Fruit fly (Drosophila melanogaster) whole organism, embryonic: ENCODE results near the gene CG33191.
A peak's percentile ranks its signal among the peaks of the same experiment; 100 is the strongest.

Experiments
- CG11456 ChIP-seq: fragments of 200-800 bp; sonication (Bioruptor generic); IDR thresholded peaks from 3 replicates; pipeline ENCODE4 v1.3.6; 2022; ENCODE audit warnings: missing biosample characterization, missing genetic modification characterization
- CG11723 ChIP-seq: fragments of 200-800 bp; sonication (Bioruptor generic); optimal IDR thresholded peaks from 2 replicates; lab custom pipeline; 2017; ENCODE audit warnings: missing biosample characterization, mild to moderate bottlenecking, missing genetic modification characterization
- CG13123 ChIP-seq: fragments of 200-800 bp; sonication (Bioruptor generic); optimal IDR thresholded peaks from 2 replicates; lab custom pipeline; 2016; ENCODE audit warnings: missing biosample characterization, missing genetic modification characterization
- CG13296 ChIP-seq: fragments of 200-800 bp; sonication (Bioruptor generic); optimal IDR thresholded peaks from 3 replicates; lab custom pipeline; 2018; ENCODE audit warnings: missing biosample characterization, mild to moderate bottlenecking, missing genetic modification characterization
- CG14014 ChIP-seq: fragments of 200-800 bp; sonication (Bioruptor generic); IDR thresholded peaks from 2 replicates; pipeline ENCODE4 v1.3.6; 2022; ENCODE audit warnings: missing biosample characterization, missing genetic modification characterization
- CG14441 ChIP-seq: fragments of 200-800 bp; sonication (Bioruptor generic); IDR thresholded peaks from 2 replicates; pipeline ENCODE4 v1.3.6; 2022; ENCODE audit warnings: missing biosample characterization, missing genetic modification characterization
- CG17802 ChIP-seq: fragments of 200-800 bp; sonication (Bioruptor generic); optimal IDR thresholded peaks from 2 replicates; lab custom pipeline; 2018; ENCODE audit warnings: missing biosample characterization, mild to moderate bottlenecking, missing genetic modification characterization, moderate library complexity
- CG18599 ChIP-seq: fragments of 200-800 bp; sonication (Bioruptor generic); optimal IDR thresholded peaks from 3 replicates; lab custom pipeline; 2017; ENCODE audit warnings: missing biosample characterization, missing genetic modification characterization, mild to moderate bottlenecking, moderate library complexity, missing genetic modification reagents
- CG2875 ChIP-seq: fragments of 200-800 bp; sonication (Bioruptor generic); optimal IDR thresholded peaks from 2 replicates; lab custom pipeline; 2017; ENCODE audit warnings: missing biosample characterization, mild to moderate bottlenecking, missing genetic modification characterization, missing genetic modification reagents
- CG2889 ChIP-seq: fragments of 200-800 bp; sonication (Bioruptor generic); IDR thresholded peaks from 3 replicates; pipeline ENCODE4 v1.3.6; 2022; ENCODE audit warnings: missing biosample characterization, missing genetic modification characterization
- CG4328 ChIP-seq: fragments of 200-800 bp; sonication (Bioruptor generic); optimal IDR thresholded peaks from 3 replicates; lab custom pipeline; 2017; ENCODE audit warnings: missing biosample characterization, missing genetic modification reagents, missing genetic modification characterization
- CG4707 ChIP-seq: fragments of 200-800 bp; sonication (Bioruptor generic); optimal IDR thresholded peaks from 2 replicates; lab custom pipeline; 2018; ENCODE audit warnings: missing biosample characterization, mild to moderate bottlenecking, missing genetic modification characterization, moderate library complexity
- CG8281 ChIP-seq: fragments of 200-800 bp; sonication (Bioruptor generic); optimal IDR thresholded peaks from 2 replicates; lab custom pipeline; 2018; ENCODE audit warnings: missing biosample characterization, mild to moderate bottlenecking, missing genetic modification characterization, moderate library complexity
- CG8478 ChIP-seq: fragments of >200 bp; optimal IDR thresholded peaks from 2 replicates; lab custom pipeline; 2018
- CG9817 ChIP-seq: fragments of 200-800 bp; sonication (Bioruptor generic); optimal IDR thresholded peaks from 2 replicates; lab custom pipeline; 2018; ENCODE audit warnings: missing biosample characterization, mild to moderate bottlenecking, missing genetic modification characterization, moderate library complexity
- CrebB ChIP-seq: fragments of 200-800 bp; sonication (Bioruptor generic); optimal IDR thresholded peaks from 3 replicates; lab custom pipeline; 2018; ENCODE audit warnings: missing biosample characterization, mild to moderate bottlenecking, missing genetic modification characterization
- Dp ChIP-seq: fragments of 200-800 bp; sonication (Bioruptor generic); optimal IDR thresholded peaks from 2 replicates; lab custom pipeline; 2018; ENCODE audit warnings: missing biosample characterization, mild to moderate bottlenecking, missing genetic modification characterization, moderate library complexity
- Eip74EF ChIP-seq, 2 experiments: fragments of 200-800 bp in 1 of 2; fragments of >200 bp in 1 of 2; sonication (Bioruptor generic) in 1 of 2; optimal IDR thresholded peaks; 2 replicates each; lab custom pipeline; 2017 to 2019; ENCODE audit warnings: missing biosample characterization in 2 of 2, missing genetic modification characterization in 2 of 2, mild to moderate bottlenecking in 1 of 2, moderate library complexity in 1 of 2
- Elba2 ChIP-seq: fragments of 200-800 bp; sonication (Bioruptor generic); optimal IDR thresholded peaks from 3 replicates; lab custom pipeline; 2016; ENCODE audit warnings: missing biosample characterization, missing genetic modification characterization
- GATAe ChIP-seq: fragments of 200-800 bp; sonication (Bioruptor generic); conservative IDR thresholded peaks from 2 replicates; pipeline ENCODE4 v1.3.6; 2022; ENCODE audit warnings: missing biosample characterization, missing genetic modification characterization
- Hmr ChIP-seq: fragments of 200-800 bp; sonication (Bioruptor generic); optimal IDR thresholded peaks from 3 replicates; lab custom pipeline; 2017; ENCODE audit warnings: mild to moderate bottlenecking, missing biosample characterization, missing genetic modification reagents, missing genetic modification characterization
- Hr51 ChIP-seq, 2 experiments: fragments of 200-800 bp; sonication (Bioruptor generic); optimal IDR thresholded peaks; 2 replicates in 1 of 2; 3 replicates in 1 of 2; lab custom pipeline; 2016 to 2018; ENCODE audit warnings: missing biosample characterization in 2 of 2, missing genetic modification characterization in 2 of 2, mild to moderate bottlenecking in 1 of 2, moderate library complexity in 1 of 2
- Hsf ChIP-seq: fragments of 200-800 bp; sonication (Bioruptor generic); optimal IDR thresholded peaks from 3 replicates; lab custom pipeline; 2016; ENCODE audit warnings: missing biosample characterization, missing genetic modification characterization
- Lim3 ChIP-seq: fragments of 200-800 bp; sonication (Bioruptor generic); IDR thresholded peaks from 2 replicates; pipeline ENCODE4 v1.3.6; 2022; ENCODE audit warnings: missing biosample characterization, missing genetic modification characterization
- NC2α ChIP-seq: fragments of 200-800 bp; sonication (Bioruptor generic); optimal IDR thresholded peaks from 2 replicates; lab custom pipeline; 2016; ENCODE audit warnings: missing biosample characterization, missing genetic modification characterization
- Nf-YA ChIP-seq: fragments of 200-800 bp; sonication (Bioruptor generic); IDR thresholded peaks from 2 replicates; pipeline ENCODE4 v1.3.6; 2022; ENCODE audit warnings: missing biosample characterization, missing genetic modification characterization
- Scr ChIP-seq: fragments of 200-800 bp; sonication (Bioruptor generic); IDR thresholded peaks from 2 replicates; pipeline ENCODE4 v1.3.6; 2022; ENCODE audit warnings: missing biosample characterization, missing genetic modification characterization; ENCODE audit not compliant: partially characterized antibody
- Spps ChIP-seq: fragments of 200-800 bp; sonication (Bioruptor generic); optimal IDR thresholded peaks from 2 replicates; lab custom pipeline; 2018; ENCODE audit warnings: missing biosample characterization, mild to moderate bottlenecking, missing genetic modification characterization
- Usf ChIP-seq: fragments of 200-800 bp; sonication (Bioruptor generic); optimal IDR thresholded peaks from 2 replicates; lab custom pipeline; 2017; ENCODE audit warnings: missing genotype, missing biosample characterization, missing genetic modification characterization
- Vsx1 ChIP-seq: fragments of 200-800 bp; sonication (Bioruptor generic); optimal IDR thresholded peaks from 2 replicates; lab custom pipeline; 2017; ENCODE audit warnings: missing biosample characterization, mild to moderate bottlenecking, missing genetic modification characterization, missing genetic modification reagents
- abd-A ChIP-seq: fragments of 200-800 bp; sonication (Bioruptor generic); optimal IDR thresholded peaks from 3 replicates; lab custom pipeline; 2019; ENCODE audit warnings: missing biosample characterization, mild to moderate bottlenecking, missing genetic modification characterization, moderate library complexity
- ara ChIP-seq: fragments of 200-800 bp; sonication (Bioruptor generic); IDR thresholded peaks from 2 replicates; pipeline ENCODE4 v1.3.6; 2022; ENCODE audit warnings: missing biosample characterization, missing genetic modification characterization
- bsh ChIP-seq, 2 experiments: fragments of 200-800 bp; sonication (Bioruptor generic); optimal IDR thresholded peaks; 2 replicates each; lab custom pipeline; 2017 to 2018; ENCODE audit warnings: mild to moderate bottlenecking in 2 of 2, missing biosample characterization in 2 of 2, missing genetic modification characterization in 2 of 2, moderate library complexity in 1 of 2
- chn ChIP-seq: fragments of 200-800 bp; sonication (Bioruptor generic); optimal IDR thresholded peaks from 2 replicates; lab custom pipeline; 2016; ENCODE audit warnings: missing biosample characterization, missing genetic modification characterization
- dmrt11E ChIP-seq: fragments of 200-800 bp; sonication (Bioruptor generic); optimal IDR thresholded peaks from 3 replicates; lab custom pipeline; 2018; ENCODE audit warnings: missing biosample characterization, mild to moderate bottlenecking, missing genetic modification characterization, moderate library complexity
- esg ChIP-seq: fragments of 200-800 bp; sonication (Bioruptor generic); conservative IDR thresholded peaks from 2 replicates; pipeline ENCODE4 v1.3.6; 2022; ENCODE audit warnings: missing biosample characterization, missing genetic modification characterization
- ewg ChIP-seq: fragments of 200-800 bp; sonication (Bioruptor generic); optimal IDR thresholded peaks from 3 replicates; lab custom pipeline; 2017; ENCODE audit warnings: mild to moderate bottlenecking, missing biosample characterization, missing genetic modification reagents, missing genetic modification characterization
- gcm ChIP-seq: fragments of 200-800 bp; sonication (Bioruptor generic); optimal IDR thresholded peaks from 2 replicates; lab custom pipeline; 2019; ENCODE audit warnings: missing biosample characterization, mild to moderate bottlenecking, missing genetic modification characterization, moderate library complexity
- hth ChIP-seq: fragments of >200 bp; optimal IDR thresholded peaks from 2 replicates; lab custom pipeline; 2017; ENCODE audit warnings: inconsistent platforms
- insv ChIP-seq, 2 experiments: fragments of 200-800 bp; sonication (Bioruptor generic); optimal IDR thresholded peaks; 3 replicates each; lab custom pipeline; 2016 to 2018; ENCODE audit warnings: missing biosample characterization in 2 of 2, missing genetic modification characterization in 2 of 2
- jigr1 ChIP-seq: fragments of 200-800 bp; sonication (Bioruptor generic); IDR thresholded peaks from 3 replicates; pipeline ENCODE4 v1.3.6; 2022; ENCODE audit warnings: missing biosample characterization, missing genetic modification characterization
- nerfin-1 ChIP-seq: fragments of 200-800 bp; sonication (Bioruptor generic); optimal IDR thresholded peaks from 3 replicates; lab custom pipeline; 2019; ENCODE audit warnings: missing biosample characterization, mild to moderate bottlenecking, missing genetic modification characterization, moderate library complexity
- nom ChIP-seq: fragments of 200-800 bp; sonication (Bioruptor generic); optimal IDR thresholded peaks from 2 replicates; lab custom pipeline; 2017; ENCODE audit warnings: missing biosample characterization, missing genetic modification characterization, mild to moderate bottlenecking, moderate library complexity, missing genetic modification reagents
- ranshi ChIP-seq: fragments of 200-800 bp; sonication (Bioruptor generic); IDR thresholded peaks from 2 replicates; pipeline ENCODE4 v1.3.6; 2022; ENCODE audit warnings: missing biosample characterization, missing genetic modification characterization
- row ChIP-seq: fragments of 200-800 bp; sonication (Bioruptor generic); IDR thresholded peaks from 3 replicates; pipeline ENCODE4 v1.3.6; 2022; ENCODE audit warnings: missing biosample characterization, missing genetic modification characterization
- sens-2 ChIP-seq: fragments of 200-800 bp; sonication (Bioruptor generic); IDR thresholded peaks from 2 replicates; pipeline ENCODE4 v1.3.6; 2022; ENCODE audit warnings: missing biosample characterization, missing genetic modification characterization
- slou ChIP-seq: fragments of 200-800 bp; sonication (Bioruptor generic); optimal IDR thresholded peaks from 3 replicates; lab custom pipeline; 2016; ENCODE audit warnings: missing biosample characterization, missing genetic modification characterization
- slp2 ChIP-seq: fragments of 200-800 bp; sonication (Bioruptor generic); optimal IDR thresholded peaks from 2 replicates; lab custom pipeline; 2016; ENCODE audit warnings: missing biosample characterization, missing genetic modification characterization
- tna ChIP-seq: fragments of 200-800 bp; sonication (Bioruptor generic); IDR thresholded peaks from 2 replicates; pipeline ENCODE4 v1.3.6; 2022; ENCODE audit warnings: missing biosample characterization, missing genetic modification characterization; ENCODE audit not compliant: partially characterized antibody
- unpg ChIP-seq: fragments of 200-800 bp; sonication (Bioruptor generic); optimal IDR thresholded peaks from 3 replicates; lab custom pipeline; 2018; ENCODE audit warnings: missing biosample characterization, mild to moderate bottlenecking, missing genetic modification characterization, moderate library complexity

The CG33191 gene

DNA sequence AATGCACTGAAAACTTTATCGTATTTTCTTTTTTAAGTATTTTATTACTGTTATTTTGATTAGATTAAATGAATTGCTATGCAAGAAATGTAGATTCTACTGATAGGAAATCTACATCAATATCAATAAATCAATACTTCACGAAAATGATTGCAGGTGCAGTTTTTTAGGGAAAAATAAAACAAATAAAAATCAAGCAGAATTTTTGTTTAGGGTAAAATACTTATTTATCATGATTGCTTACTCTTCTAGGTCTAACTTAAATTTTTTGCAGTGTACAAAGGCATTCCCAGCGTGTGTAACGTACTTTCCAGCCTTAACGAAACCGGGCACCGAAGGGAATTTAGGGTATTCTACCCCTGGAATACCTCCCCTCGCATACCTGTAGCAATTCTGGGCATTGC, 28.8 kb upstream of the CG33191 start (continued):
- TF ChIP-seq CG4707 (GFP tag; lab: Kevin White, UChicago) (no peak), Elba2 (GFP tag; lab: Kevin White, UChicago) (peak; percentile 78), row (GFP tag; lab: Robert Waterston, UW) (peak; percentile 79), slou (GFP tag; lab: Kevin White, UChicago) (peak; percentile 41), hth (lab: Kevin White, UChicago) (no peak), CG18599 (GFP tag; lab: Kevin White, UChicago) (peak; percentile 40), GATAe (GFP tag; lab: Robert Waterston, UW) (no peak), jigr1 (no peak), ara (GFP tag; lab: Robert Waterston, UW) (peak; percentile 57), slp2 (GFP tag; lab: Kevin White, UChicago) (peak; percentile 61), Lim3 (GFP tag; lab: Robert Waterston, UW) (no peak), Dp (no peak), Usf (peak; percentile 77), sens-2 (GFP tag; lab: Robert Waterston, UW) (0 out of 2 replicates have a peak, but pooled peaks have one; percentile 51), CG14441 (GFP tag; lab: Robert Waterston, UW) (peak; percentile 6; the same call in 1 of the 2 replicates), CG8281 (tag; lab: Kevin White, UChicago) (peak; percentile 68), CG13296 (GFP tag; lab: Kevin White, UChicago) (no peak), NC2α (peak; percentile 40), Hmr (peak; percentile 21), CG11456 (no peak), unpg (GFP tag; lab: Kevin White, UChicago) (peak; percentile 74), CG14014 (GFP tag; lab: Robert Waterston, UW) (no peak), CG2875 (GFP tag; lab: Kevin White, UChicago) (peak; percentile 64), ranshi (GFP tag; lab: Robert Waterston, UW) (0 out of 2 replicates have a peak, but pooled peaks have one; percentile 6), dmrt11E (peak; percentile 97), abd-A (no peak), Hr51 (GFP tag; optimal IDR thresholded peaks at IDR 0.05; lab: Kevin White, UChicago) (peak in 1 of 2 experiments; percentile 55), CG4328 (GFP tag; lab: Kevin White, UChicago) (peak; percentile 49), bsh (GFP tag; optimal IDR thresholded peaks at IDR 0.05; lab: Kevin White, UChicago) (peak in 1 of 2 experiments; percentile 80), CG2889 (GFP tag; lab: Robert Waterston, UW) (no peak), CrebB (tag; lab: Kevin White, UChicago) (no peak), tna (no peak), esg (GFP tag; lab: Robert Waterston, UW) (peak; percentile 48; the same call in 1 of the 2 replicates), nerfin-1 (peak; percentile 83), Nf-YA (no peak), ewg (GFP tag; lab: Kevin White, UChicago) (peak; percentile 39), CG17802 (no peak), Eip74EF (GFP tag; optimal IDR thresholded peaks at IDR 0.05; lab: Kevin White, UChicago) (peak in 1 of 2 experiments; percentile 5), Vsx1 (GFP tag; lab: Kevin White, UChicago) (peak; percentile 37), Hsf (GFP tag; lab: Kevin White, UChicago) (peak; percentile 67), CG11723 (GFP tag; lab: Kevin White, UChicago) (peak; percentile 49), CG9817 (no peak), Scr (GFP tag; lab: Robert Waterston, UW) (no peak), CG8478 (no peak), Spps (peak; percentile 85), gcm (peak; percentile 88), chn (GFP tag; lab: Kevin White, UChicago) (no peak), insv (GFP tag; optimal IDR thresholded peaks at IDR 0.05; lab: Kevin White, UChicago) (peak in 1 of 2 experiments; percentile 17), CG13123 (GFP tag; lab: Kevin White, UChicago) (peak; percentile 19), nom (GFP tag; lab: Kevin White, UChicago) (no peak)
